Fruit fly (Drosophila melanogaster): Measurements from ENCODE around the gene CG43074.

Gene CG43074

dm6 chr3L:3484553-3484952 is at the start of gene CG43074:
Gene CG43074 (minus strand): TSS chr3L:3484653.
- no peak for TF ChIP-seq CG10669 (GFP tag; optimal IDR thresholded peaks at IDR 0.05)

DNA sequence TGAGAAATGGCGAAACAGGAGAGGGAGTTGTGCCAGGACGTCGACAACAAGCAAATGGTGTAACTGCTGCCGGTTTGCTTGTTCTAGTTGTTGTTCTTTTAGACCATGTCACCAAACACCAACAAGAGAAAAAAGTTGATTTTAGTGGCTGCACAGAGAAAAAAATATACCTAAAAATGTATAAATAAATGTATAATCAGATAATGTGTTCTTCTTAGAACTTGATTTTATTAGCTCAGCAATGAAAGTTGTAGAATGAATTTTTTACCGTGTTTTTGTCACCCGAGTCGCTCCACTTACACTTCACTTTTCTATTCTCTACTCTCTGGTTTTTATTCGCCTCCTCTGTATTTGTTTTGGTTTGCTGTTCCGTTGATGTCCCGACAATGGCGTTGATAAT is 49.8 kb upstream of the CG43074 start:
- no peak for TF ChIP-seq CG11762 (GFP tag; optimal IDR thresholded peaks at IDR 0.05; ENCODE audit: insufficient read depth)
- no peak for TF ChIP-seq topi (GFP tag; optimal IDR thresholded peaks at IDR 0.05)
- peak; percentile 55 for TF ChIP-seq CG6163 (GFP tag; IDR thresholded peaks at IDR 0.05)
- TF ChIP-seq Hr39 (GFP tag; optimal IDR thresholded peaks at IDR 0.05), result no peak
- TF ChIP-seq CG8319 (GFP tag; optimal IDR thresholded peaks at IDR 0.05), result no peak
- no peak for TF ChIP-seq Sox102F (GFP tag; optimal IDR thresholded peaks at IDR 0.05)
- TF ChIP-seq pdm3 (GFP tag; optimal IDR thresholded peaks at IDR 0.05), result no peak
- peak in 1 of 2 experiments; percentile 23 for TF ChIP-seq salr (GFP tag; optimal IDR thresholded peaks at IDR 0.05)
- no peak for TF ChIP-seq Blimp-1 (GFP tag; optimal IDR thresholded peaks at IDR 0.05)
- no peak for TF ChIP-seq lz (GFP tag; optimal IDR thresholded peaks at IDR 0.05)
- peak; percentile 44; the same call in 2 of the 3 replicates for TF ChIP-seq CG8119 (GFP tag; IDR thresholded peaks at IDR 0.05)
- no peak for TF ChIP-seq CG11294 (GFP tag; IDR thresholded peaks at IDR 0.05)
- TF ChIP-seq CG15336 (GFP tag; IDR thresholded peaks at IDR 0.05), result peak; percentile 58
- TF ChIP-seq eg (GFP tag; IDR thresholded peaks at IDR 0.05), result 0 out of 3 replicates have a peak, but pooled peaks have one; percentile 24
- peak; percentile 27 for TF ChIP-seq Hr4 (GFP tag; optimal IDR thresholded peaks at IDR 0.05)
- TF ChIP-seq CG3032 (tag; optimal IDR thresholded peaks at IDR 0.05), result no peak
- peak; percentile 28 for TF ChIP-seq achi (GFP tag; optimal IDR thresholded peaks at IDR 0.05)
- peak; percentile 19 for TF ChIP-seq OdsH (GFP tag; optimal IDR thresholded peaks at IDR 0.05)
- TF ChIP-seq CG1621 (tag; optimal IDR thresholded peaks at IDR 0.05), result no peak
- peak; percentile 14 for TF ChIP-seq Sox14 (GFP tag; optimal IDR thresholded peaks at IDR 0.05)
- TF ChIP-seq ss (GFP tag; optimal IDR thresholded peaks at IDR 0.05), result no peak
- TF ChIP-seq CG32006 (GFP tag; optimal IDR thresholded peaks at IDR 0.05), result peak; percentile 53
- TF ChIP-seq CG6792 (GFP tag; optimal IDR thresholded peaks at IDR 0.05), result no peak
- TF ChIP-seq CG10631 (GFP tag; optimal IDR thresholded peaks at IDR 0.05), result peak; percentile 45
- TF ChIP-seq Eip78C (GFP tag), result peak; percentile 47
- TF ChIP-seq Gug (GFP tag; IDR thresholded peaks at IDR 0.05), result no peak

- TF ChIP-seq dsx (GFP tag; optimal IDR thresholded peaks at IDR 0.05; ENCODE audit: poor library complexity, severe bottlenecking) (peak; percentile 47), svp (GFP tag) (no peak), OdsH (GFP tag; optimal IDR thresholded peaks at IDR 0.05) (peak; percentile 13), Sox14 (GFP tag; optimal IDR thresholded peaks at IDR 0.05) (peak; percentile 10), Eip75B (GFP tag; optimal IDR thresholded peaks at IDR 0.05) (peak; percentile 15), net (GFP tag; optimal IDR thresholded peaks at IDR 0.05) (no peak), pdm3 (GFP tag; optimal IDR thresholded peaks at IDR 0.05) (peak; percentile 22), CG1621 (tag; optimal IDR thresholded peaks at IDR 0.05) (peak; percentile 10), salr (GFP tag; optimal IDR thresholded peaks at IDR 0.05) (peak in 1 of 2 experiments; percentile 13), vri (GFP tag; optimal IDR thresholded peaks at IDR 0.05) (no peak), eg (GFP tag; IDR thresholded peaks at IDR 0.05) (0 out of 3 replicates have a peak, but pooled peaks have one; percentile 45), CG32006 (GFP tag; optimal IDR thresholded peaks at IDR 0.05) (peak; percentile 24), CG3032 (tag; optimal IDR thresholded peaks at IDR 0.05) (peak; percentile 1), CG7368 (GFP tag; optimal IDR thresholded peaks at IDR 0.05) (no peak), Ets21C (GFP tag; optimal IDR thresholded peaks at IDR 0.05) (no peak), Eip78C (GFP tag) (peak; percentile 70), esn (GFP tag; optimal IDR thresholded peaks at IDR 0.05) (no peak), CG15336 (GFP tag; IDR thresholded peaks at IDR 0.05) (peak; percentile 43; the same call in 1 of the 2 replicates), ss (GFP tag; optimal IDR thresholded peaks at IDR 0.05) (peak; percentile 24 to 68), CG6163 (GFP tag; IDR thresholded peaks at IDR 0.05) (peak; percentile 57; the same call in 2 of the 3 replicates), CG10631 (GFP tag; optimal IDR thresholded peaks at IDR 0.05) (peak; percentile 46), achi (GFP tag; optimal IDR thresholded peaks at IDR 0.05) (peak; percentile 2)
Measured at dm6 chr3L:3532867-3533266, 48.4 kb upstream of the CG43074 start.

DNA sequence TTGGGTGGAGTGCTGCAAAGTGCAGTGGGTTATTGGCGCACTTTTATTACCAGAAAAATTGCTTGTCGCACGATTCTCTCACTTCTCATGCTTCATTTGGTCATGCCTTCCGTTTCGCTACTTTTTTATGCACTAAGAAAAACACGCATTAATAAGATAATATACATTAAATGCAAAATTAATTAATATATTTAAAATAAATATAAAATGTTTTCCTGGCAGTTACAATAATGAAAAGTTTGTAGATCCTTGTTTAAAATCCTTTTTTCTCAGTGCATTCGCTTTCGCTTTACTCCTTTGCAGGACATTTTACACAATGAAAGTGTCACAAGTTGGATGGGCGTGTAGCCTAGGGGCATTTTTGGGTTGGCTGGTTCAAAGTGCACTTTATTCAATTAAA is 46.9 kb upstream of the CG43074 start:
- TF ChIP-seq CG11902 (GFP tag; optimal IDR thresholded peaks at IDR 0.05) (no peak), fd85E (GFP tag; optimal IDR thresholded peaks at IDR 0.05) (no peak), CG6163 (GFP tag; IDR thresholded peaks at IDR 0.05) (peak; percentile 59; the same call in 2 of the 3 replicates), CG16779 (tag; optimal IDR thresholded peaks at IDR 0.05) (no peak), OdsH (GFP tag; optimal IDR thresholded peaks at IDR 0.05) (peak; percentile 36), Eip78C (GFP tag) (peak; percentile 67), CG1621 (tag; optimal IDR thresholded peaks at IDR 0.05) (no peak), dac (GFP tag; optimal IDR thresholded peaks at IDR 0.05) (no peak), CG11762 (GFP tag; optimal IDR thresholded peaks at IDR 0.05; ENCODE audit: insufficient read depth) (no peak), Smox (GFP tag; optimal IDR thresholded peaks at IDR 0.05) (no peak), esn (GFP tag; optimal IDR thresholded peaks at IDR 0.05) (no peak), Hr4 (GFP tag; optimal IDR thresholded peaks at IDR 0.05) (peak; percentile 2), CG32006 (GFP tag; optimal IDR thresholded peaks at IDR 0.05) (peak; percentile 61), CG7368 (GFP tag; optimal IDR thresholded peaks at IDR 0.05) (no peak), CG6276 (GFP tag; optimal IDR thresholded peaks at IDR 0.05) (no peak), CG8319 (GFP tag; optimal IDR thresholded peaks at IDR 0.05) (no peak), CG8119 (GFP tag; IDR thresholded peaks at IDR 0.05) (peak; percentile 56; the same call in 2 of the 3 replicates), CG15336 (GFP tag; IDR thresholded peaks at IDR 0.05) (0 out of 2 replicates have a peak, but pooled peaks have one; percentile 27), salr (GFP tag; optimal IDR thresholded peaks at IDR 0.05) (peak in 1 of 2 experiments; percentile 20), Sox102F (GFP tag; optimal IDR thresholded peaks at IDR 0.05) (no peak), Ets96B (tag; optimal IDR thresholded peaks at IDR 0.05) (no peak), net (GFP tag; optimal IDR thresholded peaks at IDR 0.05) (no peak), Hr39 (GFP tag; optimal IDR thresholded peaks at IDR 0.05) (no peak)
